Fruit fly (Drosophila melanogaster): ENCODE data around the gene CG7730.
A peak's percentile ranks its signal among the peaks of the same experiment; 100 is the strongest.

CG7730 gene

DNA sequence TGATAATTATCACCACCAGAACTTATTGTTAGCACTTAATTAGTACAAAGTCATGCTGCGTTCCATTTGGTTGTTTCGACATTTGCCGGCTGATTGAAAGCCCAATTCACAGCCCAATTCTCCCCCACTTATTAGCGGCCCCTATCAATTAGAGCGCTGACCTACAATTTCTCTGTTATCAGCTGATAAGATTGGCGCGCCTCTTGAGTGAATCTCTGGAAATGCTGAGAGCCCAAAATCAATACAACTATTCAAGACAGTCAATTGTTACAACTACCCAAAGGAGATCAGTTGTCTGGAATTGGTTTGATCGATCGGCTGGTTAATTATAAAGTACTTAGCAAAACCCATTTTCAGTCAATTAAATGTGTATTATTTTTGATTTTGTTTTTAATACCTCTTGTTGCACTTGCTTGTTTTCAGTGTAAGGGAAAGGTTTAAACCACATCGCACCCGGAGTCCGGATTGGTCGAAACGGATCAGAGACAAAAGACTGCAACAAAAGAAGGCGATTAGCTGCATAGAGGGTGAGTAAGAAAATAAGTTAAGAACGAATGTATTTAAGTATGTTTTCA is 42.4 kb upstream of the CG7730 start (continued):
- no peak for TF ChIP-seq CG7928 (GFP tag; optimal IDR thresholded peaks at IDR 0.05)
- TF ChIP-seq bcd (GFP tag; optimal IDR thresholded peaks at IDR 0.05): no peak
- TF ChIP-seq CG34376 (GFP tag; optimal IDR thresholded peaks at IDR 0.05): peak; percentile 18
- TF ChIP-seq CG9215 (GFP tag; IDR thresholded peaks at IDR 0.05): no peak
- peak; percentile 16 for TF ChIP-seq D19B (GFP tag; optimal IDR thresholded peaks at IDR 0.05)
- TF ChIP-seq CG13424 (tag; optimal IDR thresholded peaks at IDR 0.05): no peak
- TF ChIP-seq trh (GFP tag; optimal IDR thresholded peaks at IDR 0.05): no peak
- TF ChIP-seq Rx (GFP tag; IDR thresholded peaks at IDR 0.05): no peak
- no peak for TF ChIP-seq Dip2 (GFP tag; IDR thresholded peaks at IDR 0.05)
- no peak for TF ChIP-seq Hr3 (GFP tag; optimal IDR thresholded peaks at IDR 0.05)
- peak; percentile 52 for TF ChIP-seq Med (GFP tag)
- TF ChIP-seq oc (tag; optimal IDR thresholded peaks at IDR 0.05): no peak
- no peak for TF ChIP-seq CG4707 (GFP tag; optimal IDR thresholded peaks at IDR 0.05)
- no peak for TF ChIP-seq CG17912 (GFP tag; optimal IDR thresholded peaks at IDR 0.05)
- TF ChIP-seq Dbx (GFP tag; IDR thresholded peaks at IDR 0.05): no peak
- TF ChIP-seq Aef1 (GFP tag; IDR thresholded peaks at IDR 0.05): no peak
- no peak for TF ChIP-seq jigr1 (GFP tag; IDR thresholded peaks at IDR 0.05)
- TF ChIP-seq danr (GFP tag; IDR thresholded peaks at IDR 0.05): no peak
- no peak for TF ChIP-seq NFAT (GFP tag; IDR thresholded peaks at IDR 0.05)
- no peak for TF ChIP-seq slp2 (GFP tag; optimal IDR thresholded peaks at IDR 0.05)
- TF ChIP-seq CG10321 (GFP tag; IDR thresholded peaks at IDR 0.05): no peak
- no peak for TF ChIP-seq ERR (GFP tag; optimal IDR thresholded peaks at IDR 0.05)
- TF ChIP-seq CG8765 (GFP tag; IDR thresholded peaks at IDR 0.05): no peak
- TF ChIP-seq pros (GFP tag; optimal IDR thresholded peaks at IDR 0.05): no peak
- TF ChIP-seq CG6689 (GFP tag; IDR thresholded peaks at IDR 0.05): no peak
- no peak for TF ChIP-seq psq (GFP tag; optimal IDR thresholded peaks at IDR 0.05)
- TF ChIP-seq CG5245 (GFP tag; optimal IDR thresholded peaks at IDR 0.05): no peak
- TF ChIP-seq CG3726 (GFP tag; IDR thresholded peaks at IDR 0.05): 0 out of 3 replicates have a peak, but pooled peaks have one; percentile 12
- TF ChIP-seq exex (tag; optimal IDR thresholded peaks at IDR 0.05): peak; percentile 96
- no peak for TF ChIP-seq CG3407 (GFP tag; optimal IDR thresholded peaks at IDR 0.05)
- TF ChIP-seq Meics (GFP tag; optimal IDR thresholded peaks at IDR 0.05): no peak
- TF ChIP-seq Atf3 (GFP tag; optimal IDR thresholded peaks at IDR 0.05): no peak
- peak; percentile 50; the same call in 1 of the 2 replicates for TF ChIP-seq CG31224 (GFP tag; IDR thresholded peaks at IDR 0.05)
- peak; percentile 53; the same call in 2 of the 3 replicates for TF ChIP-seq vnd (GFP tag; IDR thresholded peaks at IDR 0.05; ENCODE audit: partially characterized antibody)
- no peak for TF ChIP-seq CG18599 (GFP tag; optimal IDR thresholded peaks at IDR 0.05)
- TF ChIP-seq sd (tag; optimal IDR thresholded peaks at IDR 0.05): peak; percentile 61
- TF ChIP-seq Hsf (GFP tag; optimal IDR thresholded peaks at IDR 0.05): no peak
- no peak for TF ChIP-seq CG16779 (GFP tag; IDR thresholded peaks at IDR 0.05)
- no peak for TF ChIP-seq nau (GFP tag; optimal IDR thresholded peaks at IDR 0.05)
- no peak for TF ChIP-seq CG2712 (tag; optimal IDR thresholded peaks at IDR 0.05)
- peak; percentile 77 for TF ChIP-seq GATAe (GFP tag; conservative IDR thresholded peaks at IDR 0.05)
- TF ChIP-seq CG9437 (GFP tag; optimal IDR thresholded peaks at IDR 0.05): no peak
- no peak for TF ChIP-seq CG11560 (tag; IDR thresholded peaks at IDR 0.05)
- no peak for TF ChIP-seq Taf1 (GFP tag; IDR thresholded peaks at IDR 0.05)
- no peak for TF ChIP-seq CG10267 (tag; optimal IDR thresholded peaks at IDR 0.05)
- TF ChIP-seq Oli (tag; optimal IDR thresholded peaks at IDR 0.05): no peak
- TF ChIP-seq sens-2 (GFP tag; IDR thresholded peaks at IDR 0.05): 0 out of 2 replicates have a peak, but pooled peaks have one; percentile 30
- TF ChIP-seq CG15073 (GFP tag; optimal IDR thresholded peaks at IDR 0.05): no peak
- no peak for TF ChIP-seq CG4404 (GFP tag; IDR thresholded peaks at IDR 0.05)
- no peak for TF ChIP-seq Sry-β (GFP tag; optimal IDR thresholded peaks at IDR 0.05)
- TF ChIP-seq Gsc (GFP tag; IDR thresholded peaks at IDR 0.05): no peak
- TF ChIP-seq Lim3 (GFP tag; IDR thresholded peaks at IDR 0.05): peak; percentile 29; the same call in 1 of the 2 replicates
